Worm (Caenorhabditis elegans) whole organism, L1 larva: ENCODE data around the gene mca-2.

Experiments
- C16A3.4 ChIP-seq: fragments of 150-350 bp; optimal IDR thresholded peaks from 2 replicates; lab custom pipeline; 2014; ENCODE audit warnings: missing biosample characterization, missing genetic modification characterization
- C34B4.2 ChIP-seq: sonication (generic microtip); optimal IDR thresholded peaks from 2 replicates; lab custom pipeline; 2017; ENCODE audit warnings: mild to moderate bottlenecking, missing genetic modification characterization, missing compliant biosample characterization
- aha-1 ChIP-seq: fragments of 150-350 bp; optimal IDR thresholded peaks from 2 replicates; lab custom pipeline; 2014; ENCODE audit warnings: missing biosample characterization, missing genetic modification characterization
- alr-1 ChIP-seq: fragments of 200-800 bp; sonication (Bioruptor generic); optimal IDR thresholded peaks from 2 replicates; lab custom pipeline; 2018; ENCODE audit warnings: borderline replicate concordance, mild to moderate bottlenecking, missing genetic modification characterization, missing compliant biosample characterization
- ceh-8 ChIP-seq: fragments of 200-800 bp; sonication (Bioruptor generic); optimal IDR thresholded peaks from 2 replicates; lab custom pipeline; 2018; ENCODE audit warnings: mild to moderate bottlenecking, missing genetic modification characterization, moderate library complexity, missing compliant biosample characterization
- ceh-82 ChIP-seq, 3 experiments: fragments of 150-350 bp in 1 of 3; sonication (generic microtip) in 2 of 3; optimal IDR thresholded peaks; 2 replicates each; lab custom pipeline; 2014 to 2017; ENCODE audit warnings: missing biosample characterization in 3 of 3, missing genetic modification characterization in 3 of 3
- ceh-90 ChIP-seq: sonication (generic microtip); optimal IDR thresholded peaks from 2 replicates; lab custom pipeline; 2016; ENCODE audit warnings: missing genetic modification characterization, missing compliant biosample characterization
- dpl-1 ChIP-seq, 3 experiments: fragments of 150-350 bp in 2 of 3; sonication (generic microtip) in 1 of 3; optimal IDR thresholded peaks; 2 replicates each; lab custom pipeline; 2014 to 2017; ENCODE audit warnings: missing biosample characterization in 3 of 3, missing genetic modification characterization in 3 of 3, missing genetic modification reagents in 3 of 3
- efl-1 ChIP-seq, 4 experiments: fragments of 150-350 bp; optimal IDR thresholded peaks in 3 of 4; peaks in 1 of 4; 1 replicate in 1 of 4; 2 replicates in 3 of 4; lab custom pipeline; 2014; ENCODE audit warnings: missing biosample characterization in 2 of 4, missing genetic modification characterization in 2 of 4, missing genetic modification reagents in 2 of 4
- efl-3 ChIP-seq: fragments of 200-800 bp; sonication (Bioruptor generic); optimal IDR thresholded peaks from 2 replicates; lab custom pipeline; 2018; ENCODE audit warnings: mild to moderate bottlenecking, missing genetic modification characterization, missing compliant biosample characterization
- egl-27 ChIP-seq, 2 experiments: fragments of 150-350 bp in 1 of 2; sonication (generic microtip); optimal IDR thresholded peaks; 3 replicates each; lab custom pipeline; 2017 to 2018; ENCODE audit warnings: missing biosample characterization in 2 of 2, missing genetic modification characterization in 2 of 2, missing genetic modification reagents in 2 of 2
- ets-5 ChIP-seq: fragments of 200-800 bp; sonication (Bioruptor generic); IDR thresholded peaks from 2 replicates; pipeline ENCODE4 v1.3.6; 2022; ENCODE audit warnings: missing genetic modification characterization, missing compliant biosample characterization
- fkh-10 ChIP-seq: sonication (generic microtip); optimal IDR thresholded peaks from 2 replicates; lab custom pipeline; 2017; ENCODE audit warnings: missing biosample characterization, missing genetic modification reagents, missing genetic modification characterization
- fkh-8 ChIP-seq: sonication (generic microtip); optimal IDR thresholded peaks from 2 replicates; lab custom pipeline; 2016; ENCODE audit warnings: mild to moderate bottlenecking, missing genetic modification characterization, missing compliant biosample characterization
- grh-1 ChIP-seq: fragments of 200-800 bp; sonication (Bioruptor generic); IDR thresholded peaks from 2 replicates; pipeline ENCODE4 v1.3.6; 2022; ENCODE audit warnings: missing genetic modification reagents, missing genetic modification characterization, missing compliant biosample characterization
- hlh-17 ChIP-seq: fragments of 200-800 bp; sonication (Bioruptor generic); optimal IDR thresholded peaks from 2 replicates; lab custom pipeline; 2018; ENCODE audit warnings: missing genetic modification characterization, mild to moderate bottlenecking, missing compliant biosample characterization, moderate library complexity, borderline replicate concordance
- hlh-4 ChIP-seq: sonication (generic microtip); optimal IDR thresholded peaks from 2 replicates; lab custom pipeline; 2016; ENCODE audit warnings: mild to moderate bottlenecking, missing genetic modification characterization, missing compliant biosample characterization
- hpl-2 ChIP-seq: fragments of 150-350 bp; optimal IDR thresholded peaks from 2 replicates; lab custom pipeline; 2014; ENCODE audit warnings: missing biosample characterization, missing genetic modification reagents, missing genetic modification characterization
- jun-1 ChIP-seq: fragments of 150-350 bp; optimal IDR thresholded peaks from 2 replicates; lab custom pipeline; 2014; ENCODE audit warnings: missing biosample characterization, missing genetic modification reagents, missing genetic modification characterization
- lin-13 ChIP-seq: fragments of 150-350 bp; optimal IDR thresholded peaks from 2 replicates; lab custom pipeline; 2014; ENCODE audit warnings: missing biosample characterization, missing genetic modification reagents, missing genetic modification characterization
- lin-14 ChIP-seq: fragments of 200-800 bp; sonication (Bioruptor generic); optimal IDR thresholded peaks from 2 replicates; lab custom pipeline; 2018; ENCODE audit warnings: mild to moderate bottlenecking, missing genetic modification characterization, moderate library complexity, missing compliant biosample characterization
- mef-2 ChIP-seq: fragments of 150-350 bp; optimal IDR thresholded peaks from 2 replicates; lab custom pipeline; 2014; ENCODE audit warnings: missing biosample characterization, missing genetic modification characterization
- nhr-11 ChIP-seq: fragments of 150-350 bp; optimal IDR thresholded peaks from 2 replicates; lab custom pipeline; 2014; ENCODE audit warnings: missing biosample characterization, missing genetic modification characterization
- nhr-20 ChIP-seq: sonication (generic microtip); optimal IDR thresholded peaks from 2 replicates; lab custom pipeline; 2016; ENCODE audit warnings: mild to moderate bottlenecking, missing genetic modification characterization, missing compliant biosample characterization
- nhr-71 ChIP-seq: sonication (generic microtip); optimal IDR thresholded peaks from 2 replicates; lab custom pipeline; 2016; ENCODE audit warnings: mild to moderate bottlenecking, missing genetic modification characterization, moderate library complexity, missing compliant biosample characterization
- nhr-77 ChIP-seq: fragments of 150-350 bp; optimal IDR thresholded peaks from 2 replicates; lab custom pipeline; 2014; ENCODE audit warnings: missing biosample characterization, missing genetic modification characterization
- nhr-84 ChIP-seq: sonication (generic microtip); optimal IDR thresholded peaks from 2 replicates; lab custom pipeline; 2017; ENCODE audit warnings: missing biosample characterization, missing genetic modification characterization
- nhr-90 ChIP-seq: sonication (generic microtip); optimal IDR thresholded peaks from 2 replicates; lab custom pipeline; 2016; ENCODE audit warnings: mild to moderate bottlenecking, missing genetic modification characterization, missing compliant biosample characterization; ENCODE audit not compliant: poor library complexity
- pag-3 ChIP-seq: sonication (generic microtip); optimal IDR thresholded peaks from 2 replicates; lab custom pipeline; 2017; ENCODE audit warnings: missing genetic modification characterization, mild to moderate bottlenecking, missing compliant biosample characterization, antibody characterized with exemption, borderline replicate concordance; ENCODE audit not compliant: insufficient read depth
- pax-3 ChIP-seq: fragments of 200-800 bp; sonication (Bioruptor generic); optimal IDR thresholded peaks from 2 replicates; lab custom pipeline; 2018; ENCODE audit warnings: mild to moderate bottlenecking, missing genetic modification characterization, moderate library complexity, missing compliant biosample characterization
- pqm-1 ChIP-seq: sonication (generic microtip); optimal IDR thresholded peaks from 3 replicates; lab custom pipeline; 2017; ENCODE audit warnings: missing biosample characterization, missing genetic modification characterization
- snu-23 ChIP-seq: sonication (generic microtip); optimal IDR thresholded peaks from 2 replicates; lab custom pipeline; 2016; ENCODE audit warnings: missing genetic modification characterization, missing compliant biosample characterization
- sox-4 ChIP-seq: sonication (generic microtip); optimal IDR thresholded peaks from 2 replicates; lab custom pipeline; 2016; ENCODE audit warnings: missing genetic modification characterization, missing compliant biosample characterization
- sup-37 ChIP-seq: fragments of 200-800 bp; sonication (Bioruptor generic); optimal IDR thresholded peaks from 2 replicates; lab custom pipeline; 2018; ENCODE audit warnings: mild to moderate bottlenecking, missing genetic modification characterization, missing compliant biosample characterization
- swsn-7 ChIP-seq: sonication (generic microtip); optimal IDR thresholded peaks from 2 replicates; lab custom pipeline; 2016; ENCODE audit warnings: missing genetic modification characterization, missing compliant biosample characterization
- tbx-2 ChIP-seq: sonication (generic microtip); optimal IDR thresholded peaks from 2 replicates; lab custom pipeline; 2016; ENCODE audit warnings: missing genetic modification characterization, missing compliant biosample characterization
- tlp-1 ChIP-seq: fragments of 150-350 bp; optimal IDR thresholded peaks from 2 replicates; lab custom pipeline; 2014; ENCODE audit warnings: missing biosample characterization, missing genetic modification characterization
- unc-130 ChIP-seq: fragments of 150-350 bp; optimal IDR thresholded peaks from 2 replicates; lab custom pipeline; 2017; ENCODE audit warnings: missing biosample characterization, missing genetic modification characterization, inconsistent platforms
- unc-62 ChIP-seq: fragments of 150-350 bp; optimal IDR thresholded peaks from 2 replicates; lab custom pipeline; 2014; ENCODE audit warnings: missing biosample characterization, missing genetic modification reagents, missing genetic modification characterization
- unc-86 ChIP-seq: sonication (generic microtip); optimal IDR thresholded peaks from 2 replicates; lab custom pipeline; 2016; ENCODE audit warnings: missing genetic modification characterization, missing compliant biosample characterization
- zag-1 ChIP-seq: fragments of 150-350 bp; optimal IDR thresholded peaks from 2 replicates; lab custom pipeline; 2014; ENCODE audit warnings: missing biosample characterization, missing genetic modification characterization
- zip-4 ChIP-seq: fragments of 200-800 bp; sonication (Bioruptor generic); optimal IDR thresholded peaks from 2 replicates; lab custom pipeline; 2018; ENCODE audit warnings: mild to moderate bottlenecking, missing genetic modification characterization, moderate library complexity, missing compliant biosample characterization

Gene mca-2

ce11 chrIV:2053591-2053990, 30.2 kb upstream of the mca-2 start (continued):
- TF ChIP-seq nhr-11 (tag; lab: Kevin White, UChicago) (no peak), unc-62 (no peak), fkh-8 (tag; lab: Kevin White, UChicago) (no peak), sox-4 (tag; lab: Kevin White, UChicago) (no peak), C34B4.2 (tag; lab: Kevin White, UChicago) (no peak), hpl-2 (GFP tag; lab: Kevin White, UChicago) (no peak)

ce11 chrIV:2057462-2057861, 26.4 kb upstream of the mca-2 start:
- no peak for TF ChIP-seq aha-1
- no peak for TF ChIP-seq nhr-20
- no peak for TF ChIP-seq unc-86
- TF ChIP-seq pax-3 (tag; lab: Kevin White, UChicago) = no peak
- TF ChIP-seq nhr-71 (tag; lab: Kevin White, UChicago) = no peak
- TF ChIP-seq hlh-4 (tag; lab: Kevin White, UChicago) = no peak
- TF ChIP-seq unc-130 (tag; lab: Kevin White, UChicago) = no peak
- TF ChIP-seq ceh-8 (GFP tag; lab: Kevin White, UChicago) = no peak
- no peak for TF ChIP-seq C16A3.4 (tag; lab: Kevin White, UChicago)
- TF ChIP-seq pag-3 (tag; lab: Kevin White, UChicago) = no peak
- TF ChIP-seq nhr-90 (tag; lab: Kevin White, UChicago) = no peak
- TF ChIP-seq jun-1 (tag; lab: Kevin White, UChicago) = no peak
- TF ChIP-seq dpl-1 (GFP tag; optimal IDR thresholded peaks at IDR 0.05; lab: Kevin White, UChicago) = no peak
- TF ChIP-seq, all 84 proteins: peak for 0

- TF ChIP-seq efl-1 (optimal IDR thresholded peaks at IDR 0.05; lab: Kevin White, UChicago) (no peak), efl-1 (GFP tag; optimal IDR thresholded peaks at IDR 0.05 in 1 of 2; lab: Kevin White, UChicago) (peak in 1 of 2 experiments; percentile 88), zip-4 (no peak)
Measured at ce11 chrIV:2059011-2059410, 24.8 kb upstream of the mca-2 start, which contains the start of gene R05C11.2. Gene R05C11.2, minus strand, starts transcription at chrIV:2059111.

- peak; percentile 34 for TF ChIP-seq lin-14
- no peak for TF ChIP-seq efl-1 (optimal IDR thresholded peaks at IDR 0.05; lab: Kevin White, UChicago)
- peak in 1 of 2 experiments; percentile 85 for TF ChIP-seq efl-1 (GFP tag; optimal IDR thresholded peaks at IDR 0.05 in 1 of 2; lab: Kevin White, UChicago)
- TF ChIP-seq nhr-20 = no peak
Measured at ce11 chrIV:2065895-2066294, 17.9 kb upstream of the mca-2 start, which contains the start of gene arrd-26. Gene arrd-26, plus strand, starts transcription at chrIV:2066195.

ce11 chrIV:2077159-2077835, 6.5 kb upstream of the mca-2 start:
- no peak for TF ChIP-seq ceh-90 (tag; lab: Kevin White, UChicago)
- TF ChIP-seq aha-1 = no peak
- TF ChIP-seq ets-5 (GFP tag; lab: Robert Waterston, UW) = no peak
- TF ChIP-seq snu-23 (GFP tag; lab: Kevin White, UChicago) = no peak
- TF ChIP-seq tbx-2 (tag; lab: Kevin White, UChicago) = peak; percentile 34
- no peak for TF ChIP-seq alr-1 (tag; lab: Kevin White, UChicago)
- no peak for TF ChIP-seq grh-1 (GFP tag; lab: Robert Waterston, UW)
- no peak for TF ChIP-seq hlh-17 (GFP tag; lab: Kevin White, UChicago)
- TF ChIP-seq nhr-11 (tag; lab: Kevin White, UChicago) = no peak
- TF ChIP-seq fkh-10 (GFP tag; lab: Kevin White, UChicago) = no peak
- no peak for TF ChIP-seq efl-1 (optimal IDR thresholded peaks at IDR 0.05; lab: Kevin White, UChicago)
- TF ChIP-seq efl-1 (GFP tag; optimal IDR thresholded peaks at IDR 0.05 in 1 of 2; lab: Kevin White, UChicago) = peak in 1 of 2 experiments; percentile 54
- no peak for TF ChIP-seq nhr-90 (tag; lab: Kevin White, UChicago)
- no peak for TF ChIP-seq nhr-77 (tag; lab: Kevin White, UChicago)
- TF ChIP-seq pqm-1 (tag; lab: Kevin White, UChicago) = no peak
- no peak for TF ChIP-seq zag-1
- TF ChIP-seq lin-13 (GFP tag; lab: Kevin White, UChicago) = no peak
- TF ChIP-seq swsn-7 (tag; lab: Kevin White, UChicago) = no peak
- no peak for TF ChIP-seq ceh-82 (tag; optimal IDR thresholded peaks at IDR 0.05; lab: Kevin White, UChicago)
- no peak for TF ChIP-seq tlp-1
- TF ChIP-seq efl-3 = no peak
- no peak for TF ChIP-seq egl-27 (tag; optimal IDR thresholded peaks at IDR 0.05; lab: Kevin White, UChicago)
- no peak for TF ChIP-seq nhr-84 (tag; lab: Kevin White, UChicago)
- TF ChIP-seq mef-2 (tag; lab: Kevin White, UChicago) = no peak
- no peak for TF ChIP-seq dpl-1 (GFP tag; optimal IDR thresholded peaks at IDR 0.05; lab: Kevin White, UChicago)
- TF ChIP-seq sup-37 = no peak
- TF ChIP-seq C34B4.2 (tag; lab: Kevin White, UChicago) = no peak
